Worm (Caenorhabditis elegans): ENCODE measurements around the gene C45B11.2.

DNA sequence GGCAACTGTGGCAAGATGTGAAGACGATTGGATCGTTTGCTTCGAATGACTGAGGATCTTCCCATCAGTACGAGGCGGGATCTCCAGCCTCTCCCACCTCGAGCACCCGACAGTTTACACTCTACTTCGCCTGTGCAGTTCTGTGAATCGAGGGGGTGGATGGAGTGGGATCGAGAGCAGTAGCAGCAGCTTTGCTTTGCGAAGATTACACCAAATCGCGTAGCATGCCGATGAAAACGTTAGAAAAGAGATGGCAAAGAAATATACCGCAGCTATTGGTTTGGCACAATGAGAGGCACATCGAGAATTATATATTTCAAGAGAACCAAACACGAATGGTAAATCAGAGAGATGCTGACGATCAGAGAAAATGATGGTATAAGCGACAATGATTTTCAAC is 31.9 kb downstream of the C45B11.2 start, which contains the start of gene act-3:
- no peak for TF ChIP-seq flt-1 (GFP tag; IDR thresholded peaks at IDR 0.05)
- TF ChIP-seq sea-1 (GFP tag; conservative IDR thresholded peaks at IDR 0.05), result no peak
- no peak for TF ChIP-seq F13C5.2 (tag; optimal IDR thresholded peaks at IDR 0.05)
- no peak for TF ChIP-seq ama-1 (optimal IDR thresholded peaks at IDR 0.05)
- TF ChIP-seq ceh-13 (GFP tag; optimal IDR thresholded peaks at IDR 0.05), result no peak
- TF ChIP-seq tra-4 (tag; optimal IDR thresholded peaks at IDR 0.05), result no peak
- no peak for TF ChIP-seq aly-1 (tag; optimal IDR thresholded peaks at IDR 0.05)
- TF ChIP-seq hmbx-1 (tag; optimal IDR thresholded peaks at IDR 0.05), result no peak
- no peak for TF ChIP-seq hmg-4 (GFP tag; optimal IDR thresholded peaks at IDR 0.05)

All from whole organism, early embryonic.